Worm (Caenorhabditis elegans) whole organism, L1 larva: ENCODE measurements around the gene R08C7.11.

ENCODE experiments used
- C04F5.9 ChIP-seq: sonication (generic microtip); optimal IDR thresholded peaks from 2 replicates; lab custom pipeline; 2016; ENCODE audit warnings: missing genetic modification characterization, missing compliant biosample characterization
- C16A3.4 ChIP-seq: fragments of 150-350 bp; optimal IDR thresholded peaks from 2 replicates; lab custom pipeline; 2014; ENCODE audit warnings: missing biosample characterization, missing genetic modification characterization
- Y116A8C.19 ChIP-seq: sonication (generic microtip); optimal IDR thresholded peaks from 2 replicates; lab custom pipeline; 2016; ENCODE audit warnings: missing compliant biosample characterization, missing genetic modification characterization, borderline replicate concordance
- ceh-63 ChIP-seq: fragments of 200-800 bp; sonication (Bioruptor generic); optimal IDR thresholded peaks from 2 replicates; lab custom pipeline; 2018; ENCODE audit warnings: mild to moderate bottlenecking, missing genetic modification characterization, missing compliant biosample characterization
- ceh-8 ChIP-seq: fragments of 200-800 bp; sonication (Bioruptor generic); optimal IDR thresholded peaks from 2 replicates; lab custom pipeline; 2018; ENCODE audit warnings: mild to moderate bottlenecking, missing genetic modification characterization, moderate library complexity, missing compliant biosample characterization
- ceh-88 ChIP-seq: fragments of 200-800 bp; sonication (Bioruptor generic); IDR thresholded peaks from 2 replicates; pipeline ENCODE4 v1.3.6; 2022; ENCODE audit warnings: missing genetic modification characterization, missing compliant biosample characterization
- ceh-90 ChIP-seq: sonication (generic microtip); optimal IDR thresholded peaks from 2 replicates; lab custom pipeline; 2016; ENCODE audit warnings: missing genetic modification characterization, missing compliant biosample characterization
- ces-1 ChIP-seq: fragments of 150-350 bp; optimal IDR thresholded peaks from 2 replicates; lab custom pipeline; 2014; ENCODE audit warnings: missing biosample characterization, missing genetic modification reagents, missing genetic modification characterization
- dpl-1 ChIP-seq, 3 experiments: fragments of 150-350 bp in 2 of 3; sonication (generic microtip) in 1 of 3; optimal IDR thresholded peaks; 2 replicates each; lab custom pipeline; 2014 to 2017; ENCODE audit warnings: missing biosample characterization in 3 of 3, missing genetic modification characterization in 3 of 3, missing genetic modification reagents in 3 of 3
- dsc-1 ChIP-seq: sonication (generic microtip); optimal IDR thresholded peaks from 2 replicates; lab custom pipeline; 2016; ENCODE audit warnings: mild to moderate bottlenecking, missing genetic modification characterization, missing compliant biosample characterization
- efl-1 ChIP-seq, 4 experiments: fragments of 150-350 bp; optimal IDR thresholded peaks in 3 of 4; peaks in 1 of 4; 1 replicate in 1 of 4; 2 replicates in 3 of 4; lab custom pipeline; 2014; ENCODE audit warnings: missing biosample characterization in 2 of 4, missing genetic modification characterization in 2 of 4, missing genetic modification reagents in 2 of 4
- egl-13 ChIP-seq: sonication (generic microtip); optimal IDR thresholded peaks from 2 replicates; lab custom pipeline; 2016; ENCODE audit warnings: missing genotype, missing genetic modification reagents, missing genetic modification characterization, missing compliant biosample characterization
- elt-2 ChIP-seq: sonication (generic microtip); optimal IDR thresholded peaks from 2 replicates; lab custom pipeline; 2016; ENCODE audit warnings: missing genetic modification characterization, mild to moderate bottlenecking, inconsistent platforms, missing compliant biosample characterization, missing genetic modification reagents
- ets-5 ChIP-seq: fragments of 200-800 bp; sonication (Bioruptor generic); IDR thresholded peaks from 2 replicates; pipeline ENCODE4 v1.3.6; 2022; ENCODE audit warnings: missing genetic modification characterization, missing compliant biosample characterization
- fkh-10 ChIP-seq: sonication (generic microtip); optimal IDR thresholded peaks from 2 replicates; lab custom pipeline; 2017; ENCODE audit warnings: missing biosample characterization, missing genetic modification reagents, missing genetic modification characterization
- fkh-8 ChIP-seq: sonication (generic microtip); optimal IDR thresholded peaks from 2 replicates; lab custom pipeline; 2016; ENCODE audit warnings: mild to moderate bottlenecking, missing genetic modification characterization, missing compliant biosample characterization
- fos-1 ChIP-seq: fragments of 150-350 bp; optimal IDR thresholded peaks from 2 replicates; lab custom pipeline; 2014; ENCODE audit warnings: missing biosample characterization, missing genetic modification characterization
- hlh-4 ChIP-seq: sonication (generic microtip); optimal IDR thresholded peaks from 2 replicates; lab custom pipeline; 2016; ENCODE audit warnings: mild to moderate bottlenecking, missing genetic modification characterization, missing compliant biosample characterization
- hpl-2 ChIP-seq: fragments of 150-350 bp; optimal IDR thresholded peaks from 2 replicates; lab custom pipeline; 2014; ENCODE audit warnings: missing biosample characterization, missing genetic modification reagents, missing genetic modification characterization
- isw-1 ChIP-seq: fragments of 200-800 bp; sonication (Bioruptor generic); IDR thresholded peaks from 2 replicates; pipeline ENCODE4 v1.3.6; 2022; ENCODE audit warnings: missing genetic modification characterization, missing compliant biosample characterization
- lin-13 ChIP-seq: fragments of 150-350 bp; optimal IDR thresholded peaks from 2 replicates; lab custom pipeline; 2014; ENCODE audit warnings: missing biosample characterization, missing genetic modification reagents, missing genetic modification characterization
- lir-3 ChIP-seq: sonication (generic microtip); optimal IDR thresholded peaks from 2 replicates; lab custom pipeline; 2016; ENCODE audit warnings: mild to moderate bottlenecking, missing genetic modification characterization, moderate library complexity, missing compliant biosample characterization; ENCODE audit not compliant: poor library complexity
- mab-9 ChIP-seq: fragments of 200-800 bp; sonication (Bioruptor generic); IDR thresholded peaks from 2 replicates; pipeline ENCODE4 v1.3.6; 2022; ENCODE audit warnings: missing genetic modification reagents, missing genetic modification characterization, missing compliant biosample characterization
- mdl-1 ChIP-seq, 2 experiments: fragments of 150-350 bp; optimal IDR thresholded peaks; 2 replicates each; lab custom pipeline; 2014 to 2017; ENCODE audit warnings: missing biosample characterization in 2 of 2, missing genetic modification characterization in 2 of 2, inconsistent platforms in 1 of 2
- mef-2 ChIP-seq: fragments of 150-350 bp; optimal IDR thresholded peaks from 2 replicates; lab custom pipeline; 2014; ENCODE audit warnings: missing biosample characterization, missing genetic modification characterization
- mep-1 ChIP-seq: fragments of 150-350 bp; optimal IDR thresholded peaks from 2 replicates; lab custom pipeline; 2014; ENCODE audit warnings: missing biosample characterization, missing genetic modification characterization
- nhr-11 ChIP-seq: fragments of 150-350 bp; optimal IDR thresholded peaks from 2 replicates; lab custom pipeline; 2014; ENCODE audit warnings: missing biosample characterization, missing genetic modification characterization
- nhr-12 ChIP-seq: sonication (generic microtip); optimal IDR thresholded peaks from 2 replicates; lab custom pipeline; 2017; ENCODE audit warnings: missing biosample characterization, missing genetic modification characterization
- nhr-19 ChIP-seq: fragments of 200-800 bp; sonication (Bioruptor generic); conservative IDR thresholded peaks from 2 replicates; pipeline ENCODE4 v1.3.6; 2022; ENCODE audit warnings: missing genetic modification characterization, missing compliant biosample characterization
- nhr-20 ChIP-seq: sonication (generic microtip); optimal IDR thresholded peaks from 2 replicates; lab custom pipeline; 2016; ENCODE audit warnings: mild to moderate bottlenecking, missing genetic modification characterization, missing compliant biosample characterization
- nhr-28 ChIP-seq: fragments of 150-350 bp; optimal IDR thresholded peaks from 2 replicates; lab custom pipeline; 2014; ENCODE audit warnings: missing biosample characterization, missing genetic modification characterization
- nhr-76 ChIP-seq: sonication (generic microtip); optimal IDR thresholded peaks from 2 replicates; lab custom pipeline; 2017; ENCODE audit warnings: missing biosample characterization, missing genetic modification characterization
- nhr-77 ChIP-seq: fragments of 150-350 bp; optimal IDR thresholded peaks from 2 replicates; lab custom pipeline; 2014; ENCODE audit warnings: missing biosample characterization, missing genetic modification characterization
- nhr-85 ChIP-seq: sonication (generic microtip); peaks from one replicate; lab custom pipeline; 2016; ENCODE audit warnings: missing genetic modification characterization, inconsistent platforms, missing compliant biosample characterization
- nhr-90 ChIP-seq: sonication (generic microtip); optimal IDR thresholded peaks from 2 replicates; lab custom pipeline; 2016; ENCODE audit warnings: mild to moderate bottlenecking, missing genetic modification characterization, missing compliant biosample characterization; ENCODE audit not compliant: poor library complexity
- pag-3 ChIP-seq: sonication (generic microtip); optimal IDR thresholded peaks from 2 replicates; lab custom pipeline; 2017; ENCODE audit warnings: missing genetic modification characterization, mild to moderate bottlenecking, missing compliant biosample characterization, antibody characterized with exemption, borderline replicate concordance; ENCODE audit not compliant: insufficient read depth
- pqm-1 ChIP-seq: sonication (generic microtip); optimal IDR thresholded peaks from 3 replicates; lab custom pipeline; 2017; ENCODE audit warnings: missing biosample characterization, missing genetic modification characterization
- rnt-1 ChIP-seq: sonication (generic microtip); optimal IDR thresholded peaks from 2 replicates; lab custom pipeline; 2016; ENCODE audit warnings: mild to moderate bottlenecking, missing genetic modification characterization, moderate library complexity, missing compliant biosample characterization
- skn-1 ChIP-seq: fragments of 150-350 bp; optimal IDR thresholded peaks from 2 replicates; lab custom pipeline; 2014; ENCODE audit warnings: missing biosample characterization, missing genetic modification characterization
- snu-23 ChIP-seq: sonication (generic microtip); optimal IDR thresholded peaks from 2 replicates; lab custom pipeline; 2016; ENCODE audit warnings: missing genetic modification characterization, missing compliant biosample characterization
- sptf-1 ChIP-seq: fragments of 150-350 bp; optimal IDR thresholded peaks from 2 replicates; lab custom pipeline; 2014; ENCODE audit warnings: missing biosample characterization, missing genetic modification characterization
- sup-37 ChIP-seq: fragments of 200-800 bp; sonication (Bioruptor generic); optimal IDR thresholded peaks from 2 replicates; lab custom pipeline; 2018; ENCODE audit warnings: mild to moderate bottlenecking, missing genetic modification characterization, missing compliant biosample characterization
- swsn-7 ChIP-seq: sonication (generic microtip); optimal IDR thresholded peaks from 2 replicates; lab custom pipeline; 2016; ENCODE audit warnings: missing genetic modification characterization, missing compliant biosample characterization
- unc-86 ChIP-seq: sonication (generic microtip); optimal IDR thresholded peaks from 2 replicates; lab custom pipeline; 2016; ENCODE audit warnings: missing genetic modification characterization, missing compliant biosample characterization
- unc-98 ChIP-seq: fragments of 200-800 bp; sonication (Bioruptor generic); IDR thresholded peaks from 2 replicates; pipeline ENCODE4 v1.3.6; 2022; ENCODE audit warnings: missing genetic modification characterization, missing compliant biosample characterization
- xbp-1 ChIP-seq: sonication (generic microtip); optimal IDR thresholded peaks from 2 replicates; lab custom pipeline; 2016; ENCODE audit warnings: missing genetic modification characterization, missing compliant biosample characterization
- zag-1 ChIP-seq: fragments of 150-350 bp; optimal IDR thresholded peaks from 2 replicates; lab custom pipeline; 2014; ENCODE audit warnings: missing biosample characterization, missing genetic modification characterization
- zip-4 ChIP-seq: fragments of 200-800 bp; sonication (Bioruptor generic); optimal IDR thresholded peaks from 2 replicates; lab custom pipeline; 2018; ENCODE audit warnings: mild to moderate bottlenecking, missing genetic modification characterization, moderate library complexity, missing compliant biosample characterization
- ztf-11 ChIP-seq, 2 experiments: sonication (generic microtip); optimal IDR thresholded peaks; 2 replicates each; lab custom pipeline; 2016 to 2017; ENCODE audit warnings: missing genetic modification characterization in 2 of 2, missing biosample characterization in 1 of 2, missing compliant biosample characterization in 1 of 2
- ztf-4 ChIP-seq: fragments of 150-350 bp; optimal IDR thresholded peaks from 2 replicates; lab custom pipeline; 2014; ENCODE audit warnings: missing biosample characterization, missing genetic modification characterization

R08C7.11 gene

ce11 chrIV:4446884-4447283 lies 7.9 kb downstream of the R08C7.11 start (continued):
- no peak for TF ChIP-seq elt-2 (tag; lab: Kevin White, UChicago)
- no peak for TF ChIP-seq lir-3
- TF ChIP-seq skn-1 (tag; lab: Kevin White, UChicago): no peak
- TF ChIP-seq ztf-11 (tag; optimal IDR thresholded peaks at IDR 0.05; lab: Kevin White, UChicago): peak in 1 of 2 experiments; percentile 23
- TF ChIP-seq ces-1 (GFP tag; lab: Kevin White, UChicago): no peak
- TF ChIP-seq rnt-1 (tag; lab: Kevin White, UChicago): peak; percentile 41
- TF ChIP-seq unc-98 (GFP tag; lab: Robert Waterston, UW): no peak
- no peak for TF ChIP-seq zag-1 (tag; lab: Kevin White, UChicago)
- TF ChIP-seq sptf-1: no peak
- TF ChIP-seq Y116A8C.19 (tag; lab: Kevin White, UChicago): no peak
- TF ChIP-seq C04F5.9 (tag; lab: Kevin White, UChicago): no peak
- no peak for TF ChIP-seq unc-86 (tag; lab: Kevin White, UChicago)
- peak; percentile 44 for TF ChIP-seq snu-23 (GFP tag; lab: Kevin White, UChicago)
- TF ChIP-seq fkh-10: no peak
- TF ChIP-seq pqm-1 (tag; lab: Kevin White, UChicago): no peak
- no peak for TF ChIP-seq lin-13 (GFP tag; lab: Kevin White, UChicago)
- no peak for TF ChIP-seq dsc-1 (tag; lab: Kevin White, UChicago)
- TF ChIP-seq C16A3.4: no peak
- TF ChIP-seq zip-4 (GFP tag; lab: Kevin White, UChicago): peak; percentile 2
- no peak for TF ChIP-seq ceh-8
- TF ChIP-seq nhr-90: no peak
- TF ChIP-seq mep-1 (tag; lab: Kevin White, UChicago): peak; percentile 72
- peak; percentile 34 for TF ChIP-seq fos-1 (tag; lab: Kevin White, UChicago)
- peak; percentile 37 for TF ChIP-seq nhr-77 (tag; lab: Kevin White, UChicago)
- no peak for TF ChIP-seq ceh-90 (tag; lab: Kevin White, UChicago)
- TF ChIP-seq dpl-1 (GFP tag; optimal IDR thresholded peaks at IDR 0.05; lab: Kevin White, UChicago): peak; percentile 13 to 45 (median 30)
- TF ChIP-seq mef-2 (tag; lab: Kevin White, UChicago): no peak
- no peak for TF ChIP-seq nhr-11 (tag; lab: Kevin White, UChicago)
- TF ChIP-seq ceh-88 (GFP tag; lab: Robert Waterston, UW): no peak
- peak; percentile 41 for TF ChIP-seq swsn-7 (tag; lab: Kevin White, UChicago)

DNA sequence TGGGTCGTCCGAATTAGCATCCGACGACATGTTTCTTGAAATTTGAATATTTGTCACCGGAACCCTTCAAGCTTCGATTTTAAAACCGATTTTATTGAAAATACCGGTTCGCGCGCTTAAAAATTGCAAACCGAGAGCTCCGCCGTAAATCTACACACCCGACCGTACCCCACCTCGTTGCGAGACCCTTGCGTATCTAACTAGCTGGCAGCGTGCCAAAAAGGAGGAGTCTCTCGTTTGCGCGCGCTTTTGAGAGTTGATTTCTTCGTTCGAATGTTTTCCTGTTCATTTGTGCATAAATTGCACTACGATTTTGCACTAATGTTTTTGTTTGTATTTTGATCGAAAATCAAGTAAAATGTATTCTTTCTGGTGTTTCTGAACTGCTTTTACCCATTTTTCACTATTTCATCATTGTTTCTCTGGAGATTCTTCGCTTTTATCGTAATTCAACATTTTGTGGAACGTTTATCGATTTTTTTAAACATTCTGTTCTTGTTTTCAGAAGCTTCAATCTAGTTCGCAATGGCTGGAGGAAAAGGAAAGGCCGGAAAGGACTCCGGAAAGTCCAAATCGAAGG lies 8.9 kb downstream of the R08C7.11 start, which contains the start of the genes wapl-1 and htz-1:
wapl-1 (minus strand) TSS at position 30 of the 580 bp plus-strand sequence.
htz-1 (plus strand) TSS at position 506 of the 580 bp plus-strand sequence.
- TF ChIP-seq fkh-8 (tag; lab: Kevin White, UChicago): peak; percentile 97
- peak; percentile 89 for TF ChIP-seq C04F5.9 (tag; lab: Kevin White, UChicago)
- no peak for TF ChIP-seq nhr-28 (tag; lab: Kevin White, UChicago)
- TF ChIP-seq zag-1 (tag; lab: Kevin White, UChicago): peak; percentile 52
- peak; percentile 91 for TF ChIP-seq ztf-4 (tag; lab: Kevin White, UChicago)
- no peak for TF ChIP-seq hlh-4
- TF ChIP-seq ceh-63: no peak
- peak; percentile 97 for TF ChIP-seq nhr-19 (GFP tag; lab: Robert Waterston, UW)
- TF ChIP-seq nhr-20 (tag; lab: Kevin White, UChicago): peak; percentile 96
- TF ChIP-seq nhr-11 (tag; lab: Kevin White, UChicago): peak; percentile 86
- TF ChIP-seq ztf-11 (tag; optimal IDR thresholded peaks at IDR 0.05; lab: Kevin White, UChicago): peak in 1 of 2 experiments; percentile 93
- peak; percentile 90 for TF ChIP-seq egl-13
- no peak for TF ChIP-seq nhr-76 (tag; lab: Kevin White, UChicago)
- TF ChIP-seq xbp-1: peak; percentile 98
- TF ChIP-seq ets-5 (GFP tag; lab: Robert Waterston, UW): no peak
- peak; percentile 13 for TF ChIP-seq ceh-90 (tag; lab: Kevin White, UChicago)
- peak; percentile 95 for TF ChIP-seq dsc-1 (tag; lab: Kevin White, UChicago)
- no peak for TF ChIP-seq pag-3
- TF ChIP-seq nhr-85: peak; percentile 99
- no peak for TF ChIP-seq pqm-1 (tag; lab: Kevin White, UChicago)
- no peak for TF ChIP-seq nhr-12 (tag; lab: Kevin White, UChicago)
- TF ChIP-seq mdl-1 (tag; optimal IDR thresholded peaks at IDR 0.05; lab: Kevin White, UChicago): peak in 1 of 2 experiments; percentile 94
- TF ChIP-seq efl-1 (optimal IDR thresholded peaks at IDR 0.05; lab: Kevin White, UChicago): peak; percentile 96
- peak; percentile 92 to 99 for TF ChIP-seq efl-1 (GFP tag; optimal IDR thresholded peaks at IDR 0.05 in 1 of 2; lab: Kevin White, UChicago)
- TF ChIP-seq mef-2 (tag; lab: Kevin White, UChicago): peak; percentile 91
- peak; percentile 97 for TF ChIP-seq isw-1 (GFP tag; lab: Robert Waterston, UW)
- peak; percentile 97 for TF ChIP-seq swsn-7 (tag; lab: Kevin White, UChicago)
- TF ChIP-seq sup-37 (GFP tag; lab: Kevin White, UChicago): peak; percentile 81
- TF ChIP-seq mab-9 (GFP tag; lab: Robert Waterston, UW): peak; percentile 85
- peak; percentile 87 for TF ChIP-seq hpl-2 (GFP tag; lab: Kevin White, UChicago)
- peak; percentile 92 for TF ChIP-seq nhr-77 (tag; lab: Kevin White, UChicago)
